Fruit fly (Drosophila melanogaster) whole organism, embryonic: Measurements from ENCODE around the gene shf.

Source experiments
- Abd-B ChIP-seq: fragments of 200-800 bp; sonication (Bioruptor generic); optimal IDR thresholded peaks from 2 replicates; lab custom pipeline; 2018; ENCODE audit warnings: missing biosample characterization, mild to moderate bottlenecking, missing genetic modification characterization, moderate library complexity
- Ada2b ChIP-seq: fragments of 200-800 bp; sonication (Bioruptor generic); IDR thresholded peaks from 2 replicates; pipeline ENCODE4 v1.3.6; 2022; ENCODE audit warnings: missing biosample characterization, missing genetic modification characterization
- B-H1 ChIP-seq: fragments of 200-800 bp; sonication (Bioruptor generic); IDR thresholded peaks from 3 replicates; pipeline ENCODE4 v1.3.6; 2022; ENCODE audit warnings: missing biosample characterization, missing genetic modification characterization
- BtbVII ChIP-seq: fragments of 200-800 bp; sonication (Bioruptor generic); optimal IDR thresholded peaks from 3 replicates; lab custom pipeline; 2017; ENCODE audit warnings: missing biosample characterization, mild to moderate bottlenecking, missing genetic modification characterization
- CG10462 ChIP-seq: fragments of 200-800 bp; sonication (Bioruptor generic); optimal IDR thresholded peaks from 2 replicates; lab custom pipeline; 2016; ENCODE audit warnings: missing biosample characterization, missing genetic modification characterization
- CG11456 ChIP-seq: fragments of 200-800 bp; sonication (Bioruptor generic); IDR thresholded peaks from 3 replicates; pipeline ENCODE4 v1.3.6; 2022; ENCODE audit warnings: missing biosample characterization, missing genetic modification characterization
- CG17829 ChIP-seq: fragments of 200-800 bp; optimal IDR thresholded peaks from 2 replicates; lab custom pipeline; 2019; ENCODE audit warnings: missing biosample characterization, mild to moderate bottlenecking, missing genetic modification characterization, moderate library complexity
- CG18011 ChIP-seq: fragments of 200-800 bp; sonication (Bioruptor generic); optimal IDR thresholded peaks from 2 replicates; lab custom pipeline; 2017; ENCODE audit warnings: missing biosample characterization, missing genetic modification characterization, mild to moderate bottlenecking, moderate library complexity, missing genotype
- CG30403 ChIP-seq: fragments of 200-800 bp; sonication (Bioruptor generic); optimal IDR thresholded peaks from 3 replicates; lab custom pipeline; 2016; ENCODE audit warnings: missing biosample characterization, missing genetic modification characterization
- CG3065 ChIP-seq: fragments of 200-800 bp; sonication (Bioruptor generic); optimal IDR thresholded peaks from 2 replicates; lab custom pipeline; 2016; ENCODE audit warnings: missing biosample characterization, missing genetic modification characterization
- CG32772 ChIP-seq: fragments of 200-800 bp; sonication (Bioruptor generic); IDR thresholded peaks from 2 replicates; pipeline ENCODE4 v1.3.6; 2022; ENCODE audit warnings: missing biosample characterization, missing genetic modification characterization
- CG3281 ChIP-seq: fragments of 200-800 bp; sonication (Bioruptor generic); optimal IDR thresholded peaks from 3 replicates; lab custom pipeline; 2017; ENCODE audit warnings: missing biosample characterization, mild to moderate bottlenecking, missing genetic modification characterization
- CG3847 ChIP-seq: fragments of 200-800 bp; sonication (Bioruptor generic); IDR thresholded peaks from 2 replicates; pipeline ENCODE4 v1.3.6; 2022; ENCODE audit warnings: missing biosample characterization, missing genetic modification characterization
- CG4328 ChIP-seq: fragments of 200-800 bp; sonication (Bioruptor generic); optimal IDR thresholded peaks from 3 replicates; lab custom pipeline; 2017; ENCODE audit warnings: missing biosample characterization, missing genetic modification reagents, missing genetic modification characterization
- CG43689 ChIP-seq: fragments of 200-800 bp; sonication (Bioruptor generic); IDR thresholded peaks from 2 replicates; pipeline ENCODE4 v1.3.6; 2022; ENCODE audit warnings: missing biosample characterization, missing genetic modification characterization
- CG4707 ChIP-seq: fragments of 200-800 bp; sonication (Bioruptor generic); optimal IDR thresholded peaks from 2 replicates; lab custom pipeline; 2018; ENCODE audit warnings: missing biosample characterization, mild to moderate bottlenecking, missing genetic modification characterization, moderate library complexity
- CG4854 ChIP-seq: fragments of 200-800 bp; sonication (Bioruptor generic); optimal IDR thresholded peaks from 2 replicates; lab custom pipeline; 2016; ENCODE audit warnings: missing biosample characterization, missing genetic modification characterization, inconsistent platforms
- CG6654 ChIP-seq: fragments of 200-800 bp; sonication (Bioruptor generic); optimal IDR thresholded peaks from 2 replicates; lab custom pipeline; 2017; ENCODE audit warnings: missing biosample characterization, mild to moderate bottlenecking, missing genetic modification characterization
- CG6765 ChIP-seq: fragments of 200-800 bp; sonication (Bioruptor generic); optimal IDR thresholded peaks from 3 replicates; lab custom pipeline; 2017; ENCODE audit warnings: missing biosample characterization, mild to moderate bottlenecking, missing genetic modification characterization
- CG7556 ChIP-seq: fragments of 200-800 bp; sonication (Bioruptor generic); optimal IDR thresholded peaks from 2 replicates; lab custom pipeline; 2017; ENCODE audit warnings: missing biosample characterization, mild to moderate bottlenecking, missing genetic modification characterization
- CG8290 ChIP-seq, 3 experiments: fragments of 200-800 bp; sonication (Bioruptor generic); optimal IDR thresholded peaks; 2 replicates each; lab custom pipeline; 2016 to 2019; ENCODE audit warnings: missing biosample characterization in 3 of 3, missing genetic modification characterization in 3 of 3, mild to moderate bottlenecking in 2 of 3, moderate library complexity in 1 of 3
- CG9727 ChIP-seq: fragments of 200-800 bp; sonication (Bioruptor generic); optimal IDR thresholded peaks from 3 replicates; lab custom pipeline; 2017; ENCODE audit warnings: missing biosample characterization, mild to moderate bottlenecking, missing genetic modification characterization
- CG9932 ChIP-seq: fragments of 200-800 bp; sonication (Bioruptor generic); IDR thresholded peaks from 2 replicates; pipeline ENCODE4 v1.3.6; 2022; ENCODE audit warnings: missing biosample characterization, missing genetic modification characterization
- Chrac-16 ChIP-seq: fragments of 200-800 bp; sonication (Bioruptor generic); optimal IDR thresholded peaks from 3 replicates; lab custom pipeline; 2016; ENCODE audit warnings: missing biosample characterization, missing genetic modification characterization
- E2f2 ChIP-seq: fragments of 200-800 bp; sonication (Bioruptor generic); IDR thresholded peaks from 2 replicates; pipeline ENCODE4 v1.3.6; 2022; ENCODE audit warnings: missing biosample characterization, missing genetic modification characterization
- GATAe ChIP-seq: fragments of 200-800 bp; sonication (Bioruptor generic); conservative IDR thresholded peaks from 2 replicates; pipeline ENCODE4 v1.3.6; 2022; ENCODE audit warnings: missing biosample characterization, missing genetic modification characterization
- Meics ChIP-seq: fragments of 200-800 bp; sonication (Bioruptor generic); optimal IDR thresholded peaks from 2 replicates; lab custom pipeline; 2017; ENCODE audit warnings: missing biosample characterization, mild to moderate bottlenecking, missing genetic modification characterization
- Mrtf ChIP-seq: fragments of 200-800 bp; sonication (Bioruptor generic); IDR thresholded peaks from 3 replicates; pipeline ENCODE4 v1.3.6; 2022; ENCODE audit warnings: missing biosample characterization, missing genetic modification characterization
- Scr ChIP-seq: fragments of 200-800 bp; sonication (Bioruptor generic); IDR thresholded peaks from 2 replicates; pipeline ENCODE4 v1.3.6; 2022; ENCODE audit warnings: missing biosample characterization, missing genetic modification characterization; ENCODE audit not compliant: partially characterized antibody
- Six4 ChIP-seq: fragments of 200-800 bp; sonication (Bioruptor generic); optimal IDR thresholded peaks from 2 replicates; lab custom pipeline; 2016; ENCODE audit warnings: missing biosample characterization, missing genetic modification characterization
- ab ChIP-seq: fragments of 200-800 bp; sonication (Bioruptor generic); optimal IDR thresholded peaks from 2 replicates; lab custom pipeline; 2016; ENCODE audit warnings: missing biosample characterization, missing genetic modification characterization
- abd-A ChIP-seq: fragments of 200-800 bp; sonication (Bioruptor generic); optimal IDR thresholded peaks from 3 replicates; lab custom pipeline; 2019; ENCODE audit warnings: missing biosample characterization, mild to moderate bottlenecking, missing genetic modification characterization, moderate library complexity
- ap ChIP-seq: fragments of 200-800 bp; sonication (Bioruptor generic); IDR thresholded peaks from 2 replicates; pipeline ENCODE4 v1.3.6; 2022; ENCODE audit warnings: missing biosample characterization, missing genetic modification characterization
- ash1 ChIP-seq: fragments of 200-800 bp; sonication (Bioruptor generic); optimal IDR thresholded peaks from 2 replicates; lab custom pipeline; 2018; ENCODE audit warnings: missing biosample characterization, mild to moderate bottlenecking, missing genetic modification characterization
- eyg ChIP-seq: fragments of 200-800 bp; sonication (Bioruptor generic); optimal IDR thresholded peaks from 3 replicates; lab custom pipeline; 2016; ENCODE audit warnings: missing biosample characterization, missing genetic modification characterization
- fd102C ChIP-seq: fragments of 200-800 bp; sonication (Bioruptor generic); optimal IDR thresholded peaks from 2 replicates; lab custom pipeline; 2018; ENCODE audit warnings: missing biosample characterization, mild to moderate bottlenecking, missing genetic modification characterization, moderate library complexity
- grn ChIP-seq: fragments of 200-800 bp; sonication (Bioruptor generic); optimal IDR thresholded peaks from 3 replicates; lab custom pipeline; 2017; ENCODE audit warnings: missing biosample characterization, missing genetic modification characterization
- ind ChIP-seq: fragments of 200-800 bp; sonication (Bioruptor generic); optimal IDR thresholded peaks from 3 replicates; lab custom pipeline; 2016; ENCODE audit warnings: missing biosample characterization, missing genetic modification characterization
- knrl ChIP-seq: fragments of 200-800 bp; sonication (Bioruptor generic); IDR thresholded peaks from 3 replicates; pipeline ENCODE4 v1.3.6; 2022; ENCODE audit warnings: missing biosample characterization, missing genetic modification characterization; ENCODE audit not compliant: partially characterized antibody
- lbe ChIP-seq: fragments of 200-800 bp; sonication (Bioruptor generic); optimal IDR thresholded peaks from 2 replicates; lab custom pipeline; 2016; ENCODE audit warnings: missing biosample characterization, mild to moderate bottlenecking, missing genetic modification characterization
- lola ChIP-seq, 3 experiments: fragments of >200 bp in 2 of 3; fragments of 200-800 bp in 1 of 3; sonication (Bioruptor generic) in 1 of 3; optimal IDR thresholded peaks; 2 replicates each; lab custom pipeline; 2017 to 2019; ENCODE audit warnings: missing biosample characterization in 3 of 3, missing genetic modification characterization in 3 of 3, mild to moderate bottlenecking in 1 of 3, moderate library complexity in 1 of 3
- nau ChIP-seq: fragments of 200-800 bp; sonication (Bioruptor generic); optimal IDR thresholded peaks from 3 replicates; lab custom pipeline; 2017; ENCODE audit warnings: missing biosample characterization, mild to moderate bottlenecking, missing genetic modification characterization, missing genetic modification reagents
- p53 ChIP-seq: fragments of 200-800 bp; sonication (Bioruptor generic); optimal IDR thresholded peaks from 2 replicates; lab custom pipeline; 2016; ENCODE audit warnings: missing biosample characterization, missing genetic modification characterization
- phol ChIP-seq: fragments of 200-800 bp; sonication (Bioruptor generic); optimal IDR thresholded peaks from 3 replicates; lab custom pipeline; 2018; ENCODE audit warnings: missing biosample characterization, mild to moderate bottlenecking, missing genetic modification characterization, moderate library complexity
- schlank ChIP-seq: fragments of 200-800 bp; sonication (Bioruptor generic); optimal IDR thresholded peaks from 2 replicates; lab custom pipeline; 2018; ENCODE audit warnings: missing biosample characterization, mild to moderate bottlenecking, missing genetic modification characterization
- shn ChIP-seq: fragments of 200-800 bp; sonication (Bioruptor generic); optimal IDR thresholded peaks from 3 replicates; lab custom pipeline; 2016; ENCODE audit warnings: missing biosample characterization, missing genetic modification characterization
- slou ChIP-seq: fragments of 200-800 bp; sonication (Bioruptor generic); optimal IDR thresholded peaks from 3 replicates; lab custom pipeline; 2016; ENCODE audit warnings: missing biosample characterization, missing genetic modification characterization
- sob ChIP-seq: fragments of 200-800 bp; sonication (Bioruptor generic); IDR thresholded peaks from 2 replicates; pipeline ENCODE4 v1.3.6; 2022; ENCODE audit warnings: missing biosample characterization, missing genetic modification characterization
- vvl ChIP-seq: fragments of 200-800 bp; sonication (Bioruptor generic); IDR thresholded peaks from 2 replicates; pipeline ENCODE4 v1.3.6; 2022; ENCODE audit warnings: missing biosample characterization, missing genetic modification characterization
- wdn ChIP-seq: fragments of 200-800 bp; sonication (Bioruptor generic); IDR thresholded peaks from 2 replicates; pipeline ENCODE4 v1.3.6; 2022; ENCODE audit warnings: missing biosample characterization, missing genetic modification characterization

The shf gene

DNA sequence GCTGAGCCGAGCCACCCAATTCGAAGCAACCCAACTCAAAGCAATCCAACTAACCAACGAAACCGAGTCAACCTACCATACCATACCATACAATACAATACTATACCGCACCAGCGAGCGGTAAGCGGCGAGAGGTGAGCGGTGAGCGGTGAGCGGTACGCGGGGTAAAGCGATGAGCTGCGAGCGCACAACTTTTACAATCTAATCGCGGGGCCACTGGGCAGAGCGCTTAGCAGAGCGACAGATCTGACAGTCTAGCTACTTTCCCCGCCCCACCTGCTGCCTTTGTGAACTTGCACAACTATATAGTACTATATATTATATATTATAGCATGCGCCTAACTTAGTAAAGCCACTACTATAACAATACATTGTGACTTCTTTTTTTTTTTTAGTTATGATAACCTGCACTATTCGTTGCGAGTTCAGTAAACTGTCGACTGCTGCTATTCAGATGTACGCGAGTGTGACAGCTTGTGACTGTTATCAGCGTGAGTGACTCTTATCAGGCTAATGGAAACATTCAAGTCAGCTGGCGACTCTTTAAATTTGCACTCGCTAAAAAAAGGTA is 21.4 kb upstream of the shf start (continued):
- peak in 1 of 3 experiments; percentile 11 for TF ChIP-seq lola (GFP tag; optimal IDR thresholded peaks at IDR 0.05; lab: Kevin White, UChicago)
- TF ChIP-seq CG17829 (tag; lab: Kevin White, UChicago), result no peak
- TF ChIP-seq CG4854 (GFP tag; lab: Kevin White, UChicago), result no peak
- peak; percentile 17 for TF ChIP-seq Chrac-16
- peak; percentile 37 for TF ChIP-seq CG3281 (GFP tag; lab: Kevin White, UChicago)
- TF ChIP-seq Ada2b, result peak; percentile 37; the same call in 1 of the 2 replicates
- TF ChIP-seq CG32772 (GFP tag; lab: Robert Waterston, UW), result no peak
- TF ChIP-seq GATAe, result peak; percentile 94
- peak; percentile 33 for TF ChIP-seq CG30403 (GFP tag; lab: Kevin White, UChicago)
- peak; percentile 24 for TF ChIP-seq ind (GFP tag; lab: Kevin White, UChicago)
- no peak; the same call in 1 of the 2 replicates for TF ChIP-seq sob (GFP tag; lab: Robert Waterston, UW)
- no peak for TF ChIP-seq Scr (GFP tag; lab: Robert Waterston, UW)
- TF ChIP-seq abd-A (tag; lab: Kevin White, UChicago), result peak; percentile 28
- TF ChIP-seq p53 (GFP tag; lab: Kevin White, UChicago), result no peak
- TF ChIP-seq nau (GFP tag; lab: Kevin White, UChicago), result no peak
- no peak for TF ChIP-seq CG9727 (GFP tag; lab: Kevin White, UChicago)
- TF ChIP-seq CG43689 (GFP tag; lab: Robert Waterston, UW), result no peak
- peak; percentile 3 for TF ChIP-seq CG4328 (GFP tag; lab: Kevin White, UChicago)
- TF ChIP-seq fd102C (GFP tag; lab: Kevin White, UChicago), result no peak
- TF ChIP-seq B-H1 (GFP tag; lab: Robert Waterston, UW), result peak; percentile 51; the same call in 2 of the 3 replicates
- TF ChIP-seq CG3847 (GFP tag; lab: Robert Waterston, UW), result 0 out of 2 replicates have a peak, but pooled peaks have one; percentile 16
- peak; percentile 46 for TF ChIP-seq vvl (GFP tag; lab: Robert Waterston, UW)
- TF ChIP-seq knrl (GFP tag; lab: Robert Waterston, UW), result no peak
- no peak for TF ChIP-seq E2f2
- no peak for TF ChIP-seq CG11456
- peak; percentile 9 for TF ChIP-seq Six4 (GFP tag; lab: Kevin White, UChicago)
- no peak for TF ChIP-seq ab
- TF ChIP-seq slou (GFP tag; lab: Kevin White, UChicago), result no peak
- no peak for TF ChIP-seq Abd-B (GFP tag; lab: Kevin White, UChicago)
- no peak for TF ChIP-seq CG3065
- TF ChIP-seq phol, result peak; percentile 40
- no peak for TF ChIP-seq ap
- no peak for TF ChIP-seq eyg
- TF ChIP-seq shn, result no peak
- TF ChIP-seq schlank (tag; lab: Kevin White, UChicago), result no peak
- TF ChIP-seq BtbVII (GFP tag; lab: Kevin White, UChicago), result no peak
- TF ChIP-seq wdn, result no peak
- TF ChIP-seq CG7556, result peak; percentile 44
- peak; percentile 43 for TF ChIP-seq lbe (GFP tag; lab: Kevin White, UChicago)
- no peak for TF ChIP-seq CG6654
- TF ChIP-seq Meics (GFP tag; lab: Kevin White, UChicago), result peak; percentile 60
- TF ChIP-seq grn (GFP tag; lab: Kevin White, UChicago), result peak; percentile 33
- no peak for TF ChIP-seq ash1 (GFP tag; lab: Kevin White, UChicago)
- no peak for TF ChIP-seq CG18011 (GFP tag; lab: Kevin White, UChicago)
- no peak for TF ChIP-seq CG8290 (GFP tag; optimal IDR thresholded peaks at IDR 0.05; lab: Kevin White, UChicago)
- TF ChIP-seq CG8290 (tag; optimal IDR thresholded peaks at IDR 0.05; lab: Kevin White, UChicago), result peak in 1 of 2 experiments; percentile 77
- no peak for TF ChIP-seq CG6765 (GFP tag; lab: Kevin White, UChicago)
- 0 out of 3 replicates have a peak, but pooled peaks have one; percentile 26 for TF ChIP-seq Mrtf (GFP tag; lab: Robert Waterston, UW)
- peak; percentile 25; the same call in 1 of the 2 replicates for TF ChIP-seq CG9932 (GFP tag; lab: Robert Waterston, UW)
- TF ChIP-seq CG4707 (GFP tag; lab: Kevin White, UChicago), result no peak
- no peak for TF ChIP-seq CG10462 (GFP tag; lab: Kevin White, UChicago)
